Worm (Caenorhabditis elegans): Measurements from ENCODE around the gene C18G1.7.

- TF ChIP-seq dao-5 (tag; optimal IDR thresholded peaks at IDR 0.05) (no peak), him-1 (tag; optimal IDR thresholded peaks at IDR 0.05) (no peak), W03F9.2 (tag; optimal IDR thresholded peaks at IDR 0.05) (no peak)
These were observed 45.2 kb upstream of the C18G1.7 start, which contains the start of gene ZC266.1 for ce11 chrV:4700189-4700588.

Data from whole organism, L4/young adult.